Fruit fly (Drosophila melanogaster): ENCODE measurements around the gene CG13992.
A peak's percentile ranks its signal among the peaks of the same experiment; 100 is the strongest.

The CG13992 gene

dm6 chr2L:5945651-5946547, 21.7 kb downstream of the CG13992 start (continued):
- no peak for TF ChIP-seq az2 (GFP tag; optimal IDR thresholded peaks at IDR 0.05)
- TF ChIP-seq pb (GFP tag; optimal IDR thresholded peaks at IDR 0.05): no peak
- TF ChIP-seq CG11723 (GFP tag; optimal IDR thresholded peaks at IDR 0.05): no peak
- peak; percentile 81 for TF ChIP-seq ftz-f1 (GFP tag; optimal IDR thresholded peaks at IDR 0.05)
- TF ChIP-seq CG30020 (tag; optimal IDR thresholded peaks at IDR 0.05): no peak
- peak; percentile 8 for TF ChIP-seq sens (GFP tag)
- no peak for TF ChIP-seq CG13894 (tag; optimal IDR thresholded peaks at IDR 0.05)
- TF ChIP-seq CG1832 (GFP tag; optimal IDR thresholded peaks at IDR 0.05): peak; percentile 39
- TF ChIP-seq CG8944 (GFP tag; optimal IDR thresholded peaks at IDR 0.05): no peak
- no peak for TF ChIP-seq bcd (GFP tag; optimal IDR thresholded peaks at IDR 0.05)
- TF ChIP-seq ci (GFP tag; IDR thresholded peaks at IDR 0.05): no peak
- TF ChIP-seq tgo (GFP tag; IDR thresholded peaks at IDR 0.05): 0 out of 3 replicates have a peak, but pooled peaks have one; percentile 18
- no peak for TF ChIP-seq hth (optimal IDR thresholded peaks at IDR 0.05)
- TF ChIP-seq CG10431 (GFP tag; optimal IDR thresholded peaks at IDR 0.05): no peak
- no peak for TF ChIP-seq slp2 (GFP tag; optimal IDR thresholded peaks at IDR 0.05)
- TF ChIP-seq CG4424 (GFP tag; optimal IDR thresholded peaks at IDR 0.05): no peak
- no peak for TF ChIP-seq repo (GFP tag; optimal IDR thresholded peaks at IDR 0.05)
- TF ChIP-seq exex (tag; optimal IDR thresholded peaks at IDR 0.05): peak; percentile 84
- no peak for TF ChIP-seq CG31224 (GFP tag; IDR thresholded peaks at IDR 0.05)
- TF ChIP-seq dysf (GFP tag; IDR thresholded peaks at IDR 0.05): 0 out of 3 replicates have a peak, but pooled peaks have one; percentile 54
- no peak; the same call in 1 of the 2 replicates for TF ChIP-seq CG14014 (GFP tag; IDR thresholded peaks at IDR 0.05)
- no peak for TF ChIP-seq Oli (tag; optimal IDR thresholded peaks at IDR 0.05)
- TF ChIP-seq sug (tag; optimal IDR thresholded peaks at IDR 0.05): peak; percentile 73
- TF ChIP-seq CG1792 (GFP tag; optimal IDR thresholded peaks at IDR 0.05): no peak
- no peak for TF ChIP-seq CG17802 (tag; optimal IDR thresholded peaks at IDR 0.05)
- TF ChIP-seq p53 (GFP tag; optimal IDR thresholded peaks at IDR 0.05): no peak
- TF ChIP-seq maf-S (GFP tag; optimal IDR thresholded peaks at IDR 0.05): no peak
- no peak for TF ChIP-seq CG12071 (GFP tag; optimal IDR thresholded peaks at IDR 0.05)
- peak; percentile 84 for TF ChIP-seq Med (GFP tag)
- no peak for TF ChIP-seq sna (GFP tag; IDR thresholded peaks at IDR 0.05; ENCODE audit: partially characterized antibody)
- TF ChIP-seq CG34376 (GFP tag; optimal IDR thresholded peaks at IDR 0.05): peak; percentile 46
- no peak for TF ChIP-seq CG15011 (GFP tag; optimal IDR thresholded peaks at IDR 0.05)
- no peak for TF ChIP-seq usp (GFP tag; optimal IDR thresholded peaks at IDR 0.05)
- no peak for TF ChIP-seq h (optimal IDR thresholded peaks at IDR 0.05)
- TF ChIP-seq CG12769 (tag; optimal IDR thresholded peaks at IDR 0.05): peak; percentile 81
- no peak for TF ChIP-seq CG7556 (GFP tag; optimal IDR thresholded peaks at IDR 0.05)
- no peak for TF ChIP-seq CG1603 (tag; optimal IDR thresholded peaks at IDR 0.05)
- TF ChIP-seq CG9437 (GFP tag; optimal IDR thresholded peaks at IDR 0.05): no peak
- TF ChIP-seq Hmr (GFP tag; optimal IDR thresholded peaks at IDR 0.05): no peak
- peak; percentile 94 for TF ChIP-seq ERR (GFP tag; optimal IDR thresholded peaks at IDR 0.05)
- peak; percentile 74 for TF ChIP-seq CG7987 (GFP tag; optimal IDR thresholded peaks at IDR 0.05)
- TF ChIP-seq CG3847 (GFP tag; IDR thresholded peaks at IDR 0.05): no peak
- TF ChIP-seq nom (GFP tag; optimal IDR thresholded peaks at IDR 0.05): no peak
- TF ChIP-seq B-H2 (GFP tag; optimal IDR thresholded peaks at IDR 0.05): peak; percentile 57
- no peak for TF ChIP-seq fd102C (GFP tag; optimal IDR thresholded peaks at IDR 0.05)
- TF ChIP-seq Gug (GFP tag; IDR thresholded peaks at IDR 0.05): no peak
- TF ChIP-seq cas (GFP tag; IDR thresholded peaks at IDR 0.05): no peak
- no peak for TF ChIP-seq CrebB (tag; optimal IDR thresholded peaks at IDR 0.05)
- TF ChIP-seq Dp (GFP tag; optimal IDR thresholded peaks at IDR 0.05): no peak
- 0 out of 3 replicates have a peak, but pooled peaks have one; percentile 60 for TF ChIP-seq CG11560 (tag; IDR thresholded peaks at IDR 0.05)
